Worm (Caenorhabditis elegans) whole organism, L3 larva: Measurements from ENCODE around the gene spat-3.
A peak's percentile ranks its signal among the peaks of the same experiment; 100 is the strongest.

Source experiments
- ZK546.5 ChIP-seq: sonication (generic microtip); optimal IDR thresholded peaks from 2 replicates; lab custom pipeline; 2017; ENCODE audit warnings: missing biosample characterization, missing genetic modification characterization
- aly-2 ChIP-seq: fragments of 150-350 bp; optimal IDR thresholded peaks from 2 replicates; lab custom pipeline; 2014; ENCODE audit warnings: missing biosample characterization, missing genetic modification characterization
- ceh-16 ChIP-seq: sonication (generic microtip); optimal IDR thresholded peaks from 2 replicates; lab custom pipeline; 2017; ENCODE audit warnings: missing biosample characterization, missing genetic modification characterization
- ceh-28 ChIP-seq: fragments of 150-350 bp; optimal IDR thresholded peaks from 2 replicates; lab custom pipeline; 2014; ENCODE audit warnings: missing biosample characterization, missing genetic modification reagents, missing genetic modification characterization
- egl-27 ChIP-seq: sonication (generic microtip); optimal IDR thresholded peaks from 4 replicates; lab custom pipeline; 2017; ENCODE audit warnings: missing biosample characterization, missing genetic modification reagents, missing genetic modification characterization
- egl-5 ChIP-seq: fragments of 150-350 bp; optimal IDR thresholded peaks from 2 replicates; lab custom pipeline; 2017; ENCODE audit warnings: missing biosample characterization, missing genetic modification reagents, missing genetic modification characterization, inconsistent platforms
- elt-1 ChIP-seq: fragments of 150-350 bp; optimal IDR thresholded peaks from 2 replicates; lab custom pipeline; 2014; ENCODE audit warnings: missing biosample characterization, missing genetic modification characterization
- elt-2 ChIP-seq: sonication (generic microtip); optimal IDR thresholded peaks from 2 replicates; lab custom pipeline; 2016; ENCODE audit warnings: missing genetic modification reagents, mild to moderate bottlenecking, missing genetic modification characterization, missing compliant biosample characterization
- eor-1 ChIP-seq, 2 experiments: fragments of 150-350 bp; optimal IDR thresholded peaks; 2 replicates each; lab custom pipeline; 2014 to 2018; ENCODE audit warnings: missing biosample characterization in 2 of 2, missing genetic modification characterization in 2 of 2
- fkh-10 ChIP-seq: sonication (generic microtip); optimal IDR thresholded peaks from 2 replicates; lab custom pipeline; 2017; ENCODE audit warnings: missing biosample characterization, missing genetic modification reagents, missing genetic modification characterization
- fkh-2 ChIP-seq: fragments of 150-350 bp; optimal IDR thresholded peaks from 2 replicates; lab custom pipeline; 2014; ENCODE audit warnings: missing biosample characterization, missing genetic modification reagents, missing genetic modification characterization
- fos-1 ChIP-seq: fragments of 150-350 bp; optimal IDR thresholded peaks from 2 replicates; lab custom pipeline; 2014; ENCODE audit warnings: missing biosample characterization, missing genetic modification characterization
- hmg-11 ChIP-seq: sonication (generic microtip); optimal IDR thresholded peaks from 2 replicates; lab custom pipeline; 2016; ENCODE audit warnings: missing genetic modification characterization, missing compliant biosample characterization
- jun-1 ChIP-seq: fragments of 150-350 bp; optimal IDR thresholded peaks from 2 replicates; lab custom pipeline; 2014; ENCODE audit warnings: missing biosample characterization, missing genetic modification reagents, missing genetic modification characterization
- lin-15B ChIP-seq: fragments of 150-350 bp; optimal IDR thresholded peaks from 2 replicates; lab custom pipeline; 2014; ENCODE audit warnings: missing biosample characterization, missing genetic modification characterization
- lin-39 ChIP-seq: fragments of 150-350 bp; optimal IDR thresholded peaks from 2 replicates; lab custom pipeline; 2018; ENCODE audit warnings: missing biosample characterization, missing genetic modification reagents, missing genetic modification characterization
- lsy-12 ChIP-seq: sonication (generic microtip); optimal IDR thresholded peaks from 2 replicates; lab custom pipeline; 2016; ENCODE audit warnings: mild to moderate bottlenecking, missing genetic modification characterization, missing compliant biosample characterization
- mdl-1 ChIP-seq: fragments of 150-350 bp; optimal IDR thresholded peaks from 2 replicates; lab custom pipeline; 2014; ENCODE audit warnings: missing biosample characterization, missing genetic modification characterization
- mml-1 ChIP-seq: fragments of 150-350 bp; sonication (generic microtip); optimal IDR thresholded peaks from 3 replicates; lab custom pipeline; 2014; ENCODE audit warnings: missing biosample characterization, missing genetic modification characterization
- nfya-1 ChIP-seq: sonication (generic microtip); optimal IDR thresholded peaks from 2 replicates; lab custom pipeline; 2017; ENCODE audit warnings: missing genetic modification characterization, mild to moderate bottlenecking, missing compliant biosample characterization, antibody characterized with exemption, moderate library complexity; ENCODE audit not compliant: insufficient read depth
- nhr-12 ChIP-seq: fragments of 150-350 bp; optimal IDR thresholded peaks from 2 replicates; lab custom pipeline; 2014; ENCODE audit warnings: missing biosample characterization, missing genetic modification characterization
- nhr-23 ChIP-seq: fragments of 150-350 bp; optimal IDR thresholded peaks from 2 replicates; lab custom pipeline; 2014; ENCODE audit warnings: missing biosample characterization, missing genetic modification reagents, missing genetic modification characterization
- nhr-25 ChIP-seq: sonication (generic microtip); optimal IDR thresholded peaks from 2 replicates; lab custom pipeline; 2017; ENCODE audit warnings: missing biosample characterization, missing genetic modification characterization
- nhr-43 ChIP-seq: sonication (generic microtip); optimal IDR thresholded peaks from 2 replicates; lab custom pipeline; 2016; ENCODE audit warnings: mild to moderate bottlenecking, missing genetic modification characterization, missing compliant biosample characterization; ENCODE audit not compliant: poor library complexity, severe bottlenecking
- nhr-67 ChIP-seq: fragments of 150-350 bp; optimal IDR thresholded peaks from 2 replicates; lab custom pipeline; 2014; ENCODE audit warnings: missing biosample characterization, missing genetic modification characterization
- nhr-76 ChIP-seq: fragments of 150-350 bp; sonication (generic microtip); optimal IDR thresholded peaks from 5 replicates; lab custom pipeline; 2014; ENCODE audit warnings: missing biosample characterization, missing genetic modification characterization
- nhr-77 ChIP-seq: fragments of 150-350 bp; optimal IDR thresholded peaks from 2 replicates; lab custom pipeline; 2014; ENCODE audit warnings: missing biosample characterization, missing genetic modification characterization
- pha-4 ChIP-seq: fragments of 150-350 bp; optimal IDR thresholded peaks from 2 replicates; lab custom pipeline; 2014; ENCODE audit warnings: missing biosample characterization, missing genetic modification reagents, missing genetic modification characterization
- pqm-1 ChIP-seq: fragments of 150-350 bp; optimal IDR thresholded peaks from 2 replicates; lab custom pipeline; 2017; ENCODE audit warnings: missing biosample characterization, missing genetic modification characterization, inconsistent platforms
- skn-1 ChIP-seq: fragments of 150-350 bp; optimal IDR thresholded peaks from 2 replicates; lab custom pipeline; 2014; ENCODE audit warnings: missing biosample characterization, missing genetic modification characterization
- snpc-4 ChIP-seq: fragments of 150-350 bp; optimal IDR thresholded peaks from 2 replicates; lab custom pipeline; 2014; ENCODE audit warnings: missing biosample characterization, missing genetic modification characterization
- tbx-2 ChIP-seq: sonication (generic microtip); optimal IDR thresholded peaks from 2 replicates; lab custom pipeline; 2016; ENCODE audit warnings: mild to moderate bottlenecking, missing genetic modification characterization, missing compliant biosample characterization
- unc-39 ChIP-seq: sonication (generic microtip); optimal IDR thresholded peaks from 4 replicates; lab custom pipeline; 2017; ENCODE audit warnings: missing biosample characterization, missing genetic modification characterization
- unc-62 ChIP-seq: fragments of 150-350 bp; sonication (generic microtip); optimal IDR thresholded peaks from 4 replicates; lab custom pipeline; 2014; ENCODE audit warnings: missing biosample characterization, missing genetic modification reagents, missing genetic modification characterization
- zag-1 ChIP-seq: fragments of 150-350 bp; optimal IDR thresholded peaks from 2 replicates; lab custom pipeline; 2014; ENCODE audit warnings: missing biosample characterization, missing genetic modification characterization
- ztf-4 ChIP-seq: fragments of 150-350 bp; optimal IDR thresholded peaks from 2 replicates; lab custom pipeline; 2014; ENCODE audit warnings: missing biosample characterization, missing genetic modification characterization

Gene spat-3

ce11 chrX:4615034-4615433 is 9.3 kb upstream of the spat-3 start:
- no peak for TF ChIP-seq fkh-2 (tag; lab: Kevin White, UChicago)
- TF ChIP-seq pqm-1 (tag; lab: Kevin White, UChicago) = no peak
- TF ChIP-seq ceh-16 (tag; lab: Kevin White, UChicago) = no peak
- no peak for TF ChIP-seq elt-2
- TF ChIP-seq snpc-4 (tag; lab: Kevin White, UChicago) = no peak
- no peak for TF ChIP-seq nhr-67 (tag; lab: Kevin White, UChicago)
- TF ChIP-seq skn-1 (tag; lab: Kevin White, UChicago) = no peak
- no peak for TF ChIP-seq aly-2 (tag; lab: Kevin White, UChicago)
- no peak for TF ChIP-seq nhr-12 (tag; lab: Kevin White, UChicago)
- TF ChIP-seq mml-1 (tag; lab: Kevin White, UChicago) = no peak
- no peak for TF ChIP-seq mdl-1
- no peak for TF ChIP-seq jun-1
- no peak for TF ChIP-seq ztf-4 (tag; lab: Kevin White, UChicago)

ce11 chrX:4609635-4610034 is 3.9 kb upstream of the spat-3 start:
- no peak for TF ChIP-seq elt-1 (tag; lab: Kevin White, UChicago)
- no peak for TF ChIP-seq egl-27
- peak; percentile 23 for TF ChIP-seq egl-5 (tag; lab: Kevin White, UChicago)
- TF ChIP-seq nfya-1 (tag; lab: Kevin White, UChicago) = no peak

ce11 chrX:4607300-4607699 is 1.6 kb upstream of the spat-3 start:
- TF ChIP-seq fkh-2 (tag; lab: Kevin White, UChicago) (no peak), fos-1 (tag; lab: Kevin White, UChicago) (no peak), ZK546.5 (tag; lab: Kevin White, UChicago) (no peak), tbx-2 (tag; lab: Kevin White, UChicago) (no peak), unc-39 (tag; lab: Kevin White, UChicago) (no peak), pha-4 (no peak), nfya-1 (tag; lab: Kevin White, UChicago) (no peak), zag-1 (no peak), ceh-28 (no peak), lin-15B (tag; lab: Kevin White, UChicago) (no peak), fkh-10 (GFP tag; lab: Kevin White, UChicago) (no peak), mml-1 (tag; lab: Kevin White, UChicago) (no peak), eor-1 (tag; optimal IDR thresholded peaks at IDR 0.05; lab: Kevin White, UChicago) (no peak), nhr-77 (tag; lab: Kevin White, UChicago) (no peak), nhr-23 (tag; lab: Kevin White, UChicago) (no peak), unc-62 (no peak), nhr-76 (tag; lab: Kevin White, UChicago) (no peak)

ce11 chrX:4606389-4606880 is 707 bp upstream of the spat-3 start:
- TF ChIP-seq elt-1 (tag; lab: Kevin White, UChicago) (peak; percentile 12), hmg-11 (tag; lab: Kevin White, UChicago) (peak; percentile 72), lsy-12 (tag; lab: Kevin White, UChicago) (peak; percentile 95), pha-4 (peak; percentile 34), nhr-43 (peak; percentile 80), lin-39 (peak; percentile 77), zag-1 (peak; percentile 41), lin-15B (tag; lab: Kevin White, UChicago) (peak; percentile 42), nhr-25 (peak; percentile 86), elt-2 (peak; percentile 93), jun-1 (peak; percentile 70), nfya-1 (tag; lab: Kevin White, UChicago) (peak; percentile 53), tbx-2 (tag; lab: Kevin White, UChicago) (peak; percentile 14), nhr-23 (tag; lab: Kevin White, UChicago) (peak; percentile 8), pqm-1 (tag; lab: Kevin White, UChicago) (peak; percentile 5)
